Worm (Caenorhabditis elegans) whole organism, L4 larva: ENCODE data around the gene F46F5.7.

Source experiments
- T26A8.4 ChIP-seq: fragments of 200-800 bp; sonication (Bioruptor generic); IDR thresholded peaks from 2 replicates; pipeline ENCODE4 v1.3.6; 2022; ENCODE audit warnings: missing genetic modification characterization, missing compliant biosample characterization
- ama-1 ChIP-seq: fragments of 150-350 bp; optimal IDR thresholded peaks from 2 replicates; lab custom pipeline; 2014; ENCODE audit warnings: inconsistent platforms, mixed read lengths
- fos-1 ChIP-seq: fragments of 150-350 bp; optimal IDR thresholded peaks from 2 replicates; lab custom pipeline; 2014; ENCODE audit warnings: missing biosample characterization, missing genetic modification characterization
- lir-3 ChIP-seq: sonication (generic microtip); optimal IDR thresholded peaks from 2 replicates; lab custom pipeline; 2016; ENCODE audit warnings: mild to moderate bottlenecking, missing genetic modification characterization, missing compliant biosample characterization
- mes-2 ChIP-seq: sonication (generic microtip); optimal IDR thresholded peaks from 2 replicates; lab custom pipeline; 2016; ENCODE audit warnings: missing genotype, mild to moderate bottlenecking, missing genetic modification characterization, missing compliant biosample characterization; ENCODE audit not compliant: poor library complexity, severe bottlenecking
- nhr-42 ChIP-seq: fragments of 200-800 bp; sonication (Bioruptor generic); IDR thresholded peaks from 2 replicates; pipeline ENCODE4 v1.3.6; 2022; ENCODE audit warnings: missing genetic modification characterization, missing compliant biosample characterization
- nhr-76 ChIP-seq: fragments of 150-350 bp; optimal IDR thresholded peaks from 2 replicates; lab custom pipeline; 2014; ENCODE audit warnings: missing biosample characterization, missing genetic modification characterization
- pha-4 ChIP-seq, 2 experiments: fragments of 150-350 bp in 1 of 2; fragments of 200-800 bp in 1 of 2; sonication (Bioruptor generic) in 1 of 2; IDR thresholded peaks in 1 of 2; optimal IDR thresholded peaks in 1 of 2; 2 replicates each; pipeline versions ENCODE4 v1.3.6 to Lab custom; 2014 to 2022; ENCODE audit warnings: missing genetic modification characterization in 2 of 2, missing genetic modification reagents in 2 of 2, missing biosample characterization in 1 of 2, missing compliant biosample characterization in 1 of 2
- set-16 ChIP-seq: fragments of 200-800 bp; sonication (Bioruptor generic); IDR thresholded peaks from 2 replicates; pipeline ENCODE4 v1.3.6; 2022; ENCODE audit warnings: missing genetic modification reagents, missing genetic modification characterization, missing compliant biosample characterization
- unc-39 ChIP-seq: sonication (generic microtip); optimal IDR thresholded peaks from 2 replicates; lab custom pipeline; 2017; ENCODE audit warnings: missing biosample characterization, missing genetic modification characterization
- zag-1 ChIP-seq: fragments of 150-350 bp; optimal IDR thresholded peaks from 2 replicates; lab custom pipeline; 2014; ENCODE audit warnings: missing biosample characterization, missing genetic modification characterization
- ztf-11 ChIP-seq: fragments of 150-350 bp; optimal IDR thresholded peaks from 2 replicates; lab custom pipeline; 2014; ENCODE audit warnings: missing biosample characterization, missing genetic modification characterization

- no peak for TF ChIP-seq fos-1 (tag; lab: Kevin White, UChicago)
- TF ChIP-seq nhr-76 (tag; lab: Kevin White, UChicago) = no peak
- TF ChIP-seq lir-3 (tag; lab: Kevin White, UChicago) = no peak
- TF ChIP-seq mes-2 (tag; lab: Kevin White, UChicago) = no peak
- TF ChIP-seq ama-1 (lab: Kevin White, UChicago) = no peak
- TF ChIP-seq nhr-42 (GFP tag; lab: Robert Waterston, UW) = no peak
- TF ChIP-seq ztf-11 (tag; lab: Kevin White, UChicago) = no peak
- TF ChIP-seq zag-1 (tag; lab: Kevin White, UChicago) = no peak
- TF ChIP-seq T26A8.4 (GFP tag; lab: Robert Waterston, UW) = no peak
- TF ChIP-seq set-16 = no peak; the same call in 1 of the 2 replicates
- TF ChIP-seq unc-39 = no peak
- no peak for TF ChIP-seq pha-4 (GFP tag; IDR thresholded peaks at IDR 0.05; lab: Robert Waterston, UW)
- no peak for TF ChIP-seq pha-4 (tag; optimal IDR thresholded peaks at IDR 0.05; lab: Kevin White, UChicago)
Measured at ce11 chrII:812917-813316, 7.5 kb downstream of the F46F5.7 start, which contains the start of gene F46F5.5.
